Worm (Caenorhabditis elegans): ENCODE data around the gene ssp-33.

- TF ChIP-seq T22C8.4 (GFP tag; IDR thresholded peaks at IDR 0.05) (no peak), klf-2 (GFP tag; conservative IDR thresholded peaks at IDR 0.05) (no peak)
These were observed 4.9 kb downstream of the ssp-33 start, which contains the start of gene fbxa-147 for ce11 chrV:14716114-14716513.

Measured in whole organism, midembryonic.